Fruit fly (Drosophila melanogaster) whole organism, embryonic: Measurements from ENCODE around the gene Vlet.

ENCODE experiments used
- Antp ChIP-seq: fragments of 200-800 bp; sonication (Bioruptor generic); optimal IDR thresholded peaks from 3 replicates; lab custom pipeline; 2016; ENCODE audit warnings: missing biosample characterization, missing genetic modification characterization
- BtbVII ChIP-seq: fragments of 200-800 bp; sonication (Bioruptor generic); optimal IDR thresholded peaks from 3 replicates; lab custom pipeline; 2017; ENCODE audit warnings: missing biosample characterization, mild to moderate bottlenecking, missing genetic modification characterization
- CG10147 ChIP-seq: fragments of 200-800 bp; sonication (Bioruptor generic); optimal IDR thresholded peaks from 2 replicates; lab custom pipeline; 2019; ENCODE audit warnings: missing biosample characterization, mild to moderate bottlenecking, missing genetic modification characterization, moderate library complexity
- CG11247 ChIP-seq: fragments of 200-800 bp; sonication (Bioruptor generic); IDR thresholded peaks from 2 replicates; pipeline ENCODE4 v1.3.6; 2022; ENCODE audit warnings: missing biosample characterization, missing genetic modification characterization
- CG13123 ChIP-seq: fragments of 200-800 bp; sonication (Bioruptor generic); optimal IDR thresholded peaks from 2 replicates; lab custom pipeline; 2016; ENCODE audit warnings: missing biosample characterization, missing genetic modification characterization
- CG13624 ChIP-seq: fragments of 200-800 bp; sonication (Bioruptor generic); optimal IDR thresholded peaks from 2 replicates; lab custom pipeline; 2016; ENCODE audit warnings: missing biosample characterization, missing genetic modification characterization
- CG14014 ChIP-seq: fragments of 200-800 bp; sonication (Bioruptor generic); IDR thresholded peaks from 2 replicates; pipeline ENCODE4 v1.3.6; 2022; ENCODE audit warnings: missing biosample characterization, missing genetic modification characterization
- CG14710 ChIP-seq: fragments of 200-800 bp; sonication (Bioruptor generic); optimal IDR thresholded peaks from 3 replicates; lab custom pipeline; 2019; ENCODE audit warnings: missing biosample characterization, mild to moderate bottlenecking, missing genetic modification characterization, moderate library complexity
- CG15514 ChIP-seq: fragments of 200-800 bp; sonication (Bioruptor generic); optimal IDR thresholded peaks from 3 replicates; lab custom pipeline; 2017; ENCODE audit warnings: missing biosample characterization, missing genetic modification characterization, mild to moderate bottlenecking, moderate library complexity, missing genetic modification reagents
- CG15696 ChIP-seq: fragments of 200-800 bp; sonication (Bioruptor generic); optimal IDR thresholded peaks from 2 replicates; lab custom pipeline; 2019; ENCODE audit warnings: missing biosample characterization, mild to moderate bottlenecking, missing genetic modification characterization, moderate library complexity
- CG17359 ChIP-seq: fragments of 200-800 bp; sonication (Bioruptor generic); optimal IDR thresholded peaks from 3 replicates; lab custom pipeline; 2018; ENCODE audit warnings: missing biosample characterization, mild to moderate bottlenecking, missing genetic modification characterization, moderate library complexity
- CG32767 ChIP-seq: fragments of 200-800 bp; sonication (Bioruptor generic); IDR thresholded peaks from 2 replicates; pipeline ENCODE4 v1.3.6; 2022; ENCODE audit warnings: missing biosample characterization, missing genetic modification characterization
- CG3281 ChIP-seq: fragments of 200-800 bp; sonication (Bioruptor generic); optimal IDR thresholded peaks from 3 replicates; lab custom pipeline; 2017; ENCODE audit warnings: missing biosample characterization, mild to moderate bottlenecking, missing genetic modification characterization
- CG34376 ChIP-seq: fragments of 200-800 bp; sonication (Bioruptor generic); optimal IDR thresholded peaks from 2 replicates; lab custom pipeline; 2018; ENCODE audit warnings: missing biosample characterization, mild to moderate bottlenecking, missing genetic modification characterization
- CG4328 ChIP-seq: fragments of 200-800 bp; sonication (Bioruptor generic); optimal IDR thresholded peaks from 3 replicates; lab custom pipeline; 2017; ENCODE audit warnings: missing biosample characterization, missing genetic modification reagents, missing genetic modification characterization
- CG6791 ChIP-seq: fragments of 200-800 bp; sonication (Bioruptor generic); IDR thresholded peaks from 3 replicates; pipeline ENCODE4 v1.3.6; 2022; ENCODE audit warnings: missing biosample characterization, missing genetic modification characterization; ENCODE audit not compliant: partially characterized antibody
- CG9437 ChIP-seq: fragments of 200-800 bp; sonication (Bioruptor generic); optimal IDR thresholded peaks from 2 replicates; lab custom pipeline; 2018; ENCODE audit warnings: missing biosample characterization, mild to moderate bottlenecking, missing genetic modification characterization
- CoRest ChIP-seq: fragments of 200-800 bp; sonication (Bioruptor generic); optimal IDR thresholded peaks from 3 replicates; lab custom pipeline; 2018; ENCODE audit warnings: missing biosample characterization, mild to moderate bottlenecking, missing genetic modification characterization, moderate library complexity
- D19A ChIP-seq: fragments of 200-800 bp; optimal IDR thresholded peaks from 3 replicates; lab custom pipeline; 2019; ENCODE audit warnings: missing biosample characterization, mild to moderate bottlenecking, missing genetic modification characterization, moderate library complexity
- Dp ChIP-seq: fragments of 200-800 bp; sonication (Bioruptor generic); optimal IDR thresholded peaks from 2 replicates; lab custom pipeline; 2018; ENCODE audit warnings: missing biosample characterization, mild to moderate bottlenecking, missing genetic modification characterization, moderate library complexity
- Eip74EF ChIP-seq, 2 experiments: fragments of 200-800 bp in 1 of 2; fragments of >200 bp in 1 of 2; sonication (Bioruptor generic) in 1 of 2; optimal IDR thresholded peaks; 2 replicates each; lab custom pipeline; 2017 to 2019; ENCODE audit warnings: missing biosample characterization in 2 of 2, missing genetic modification characterization in 2 of 2, mild to moderate bottlenecking in 1 of 2, moderate library complexity in 1 of 2
- Ets65A ChIP-seq: fragments of 200-800 bp; sonication (Bioruptor generic); peaks from one replicate; lab custom pipeline; 2016; ENCODE audit warnings: missing biosample characterization, missing genetic modification characterization
- Ets97D ChIP-seq: fragments of 200-800 bp; sonication (Bioruptor generic); optimal IDR thresholded peaks from 3 replicates; lab custom pipeline; 2016; ENCODE audit warnings: missing biosample characterization, missing genetic modification characterization
- Hr51 ChIP-seq, 2 experiments: fragments of 200-800 bp; sonication (Bioruptor generic); optimal IDR thresholded peaks; 2 replicates in 1 of 2; 3 replicates in 1 of 2; lab custom pipeline; 2016 to 2018; ENCODE audit warnings: missing biosample characterization in 2 of 2, missing genetic modification characterization in 2 of 2, mild to moderate bottlenecking in 1 of 2, moderate library complexity in 1 of 2
- Neu2 ChIP-seq: fragments of 200-800 bp; sonication (Bioruptor generic); optimal IDR thresholded peaks from 3 replicates; lab custom pipeline; 2016; ENCODE audit warnings: missing biosample characterization, missing genetic modification characterization, borderline replicate concordance
- Scr ChIP-seq: fragments of 200-800 bp; sonication (Bioruptor generic); IDR thresholded peaks from 2 replicates; pipeline ENCODE4 v1.3.6; 2022; ENCODE audit warnings: missing biosample characterization, missing genetic modification characterization; ENCODE audit not compliant: partially characterized antibody
- Sry-β ChIP-seq: fragments of 200-800 bp; sonication (Bioruptor generic); optimal IDR thresholded peaks from 2 replicates; lab custom pipeline; 2018; ENCODE audit warnings: missing biosample characterization, mild to moderate bottlenecking, missing genetic modification characterization, moderate library complexity
- Tbp ChIP-seq: fragments of >200 bp; optimal IDR thresholded peaks from 2 replicates; lab custom pipeline; 2018; ENCODE audit warnings: missing biosample characterization, missing genetic modification characterization
- Usf ChIP-seq: fragments of 200-800 bp; sonication (Bioruptor generic); optimal IDR thresholded peaks from 2 replicates; lab custom pipeline; 2017; ENCODE audit warnings: missing genotype, missing biosample characterization, missing genetic modification characterization
- ab ChIP-seq: fragments of 200-800 bp; sonication (Bioruptor generic); optimal IDR thresholded peaks from 2 replicates; lab custom pipeline; 2016; ENCODE audit warnings: missing biosample characterization, missing genetic modification characterization
- dm ChIP-seq: fragments of 200-800 bp; sonication (Bioruptor generic); optimal IDR thresholded peaks from 3 replicates; lab custom pipeline; 2016; ENCODE audit warnings: missing biosample characterization, missing genetic modification characterization
- esg ChIP-seq: fragments of 200-800 bp; sonication (Bioruptor generic); conservative IDR thresholded peaks from 2 replicates; pipeline ENCODE4 v1.3.6; 2022; ENCODE audit warnings: missing biosample characterization, missing genetic modification characterization
- fd3F ChIP-seq: fragments of 200-800 bp; sonication (Bioruptor generic); optimal IDR thresholded peaks from 2 replicates; lab custom pipeline; 2018; ENCODE audit warnings: missing biosample characterization, mild to moderate bottlenecking, missing genetic modification characterization, moderate library complexity
- fd64A ChIP-seq: fragments of 200-800 bp; sonication (Bioruptor generic); optimal IDR thresholded peaks from 3 replicates; lab custom pipeline; 2018; ENCODE audit warnings: missing biosample characterization, mild to moderate bottlenecking, missing genetic modification characterization
- gfzf ChIP-seq: fragments of 200-800 bp; sonication (Bioruptor generic); optimal IDR thresholded peaks from 2 replicates; lab custom pipeline; 2016; ENCODE audit warnings: missing biosample characterization, mild to moderate bottlenecking, missing genetic modification characterization, moderate library complexity
- gt ChIP-seq: fragments of 200-800 bp; sonication (Bioruptor generic); IDR thresholded peaks from 2 replicates; pipeline ENCODE4 v1.3.6; 2022; ENCODE audit warnings: missing biosample characterization, missing genetic modification characterization
- her ChIP-seq: fragments of 200-800 bp; sonication (Bioruptor generic); optimal IDR thresholded peaks from 2 replicates; lab custom pipeline; 2016; ENCODE audit warnings: missing biosample characterization, missing genetic modification characterization
- inv ChIP-seq: fragments of 200-800 bp; sonication (Bioruptor generic); IDR thresholded peaks from 2 replicates; pipeline ENCODE4 v1.3.6; 2022; ENCODE audit warnings: missing biosample characterization, missing genetic modification characterization; ENCODE audit not compliant: partially characterized antibody
- kah ChIP-seq: fragments of 200-800 bp; sonication (Bioruptor generic); optimal IDR thresholded peaks from 2 replicates; lab custom pipeline; 2018; ENCODE audit warnings: missing biosample characterization, mild to moderate bottlenecking, missing genetic modification characterization
- mam ChIP-seq: fragments of 200-800 bp; sonication (Bioruptor generic); optimal IDR thresholded peaks from 3 replicates; lab custom pipeline; 2016; ENCODE audit warnings: missing biosample characterization, missing genetic modification characterization
- nom ChIP-seq: fragments of 200-800 bp; sonication (Bioruptor generic); optimal IDR thresholded peaks from 2 replicates; lab custom pipeline; 2017; ENCODE audit warnings: missing biosample characterization, missing genetic modification characterization, mild to moderate bottlenecking, moderate library complexity, missing genetic modification reagents
- odd ChIP-seq: fragments of 200-800 bp; sonication (Bioruptor generic); optimal IDR thresholded peaks from 2 replicates; lab custom pipeline; 2017; ENCODE audit warnings: missing biosample characterization, mild to moderate bottlenecking, missing genetic modification characterization
- pita ChIP-seq: fragments of 200-800 bp; sonication (Bioruptor generic); optimal IDR thresholded peaks from 2 replicates; lab custom pipeline; 2017; ENCODE audit warnings: missing biosample characterization, mild to moderate bottlenecking, missing genetic modification characterization
- rib ChIP-seq: fragments of 200-800 bp; sonication (Bioruptor generic); IDR thresholded peaks from 2 replicates; pipeline ENCODE4 v1.3.6; 2022; ENCODE audit warnings: missing biosample characterization, missing genetic modification characterization
- slp2 ChIP-seq: fragments of 200-800 bp; sonication (Bioruptor generic); optimal IDR thresholded peaks from 2 replicates; lab custom pipeline; 2016; ENCODE audit warnings: missing biosample characterization, missing genetic modification characterization
- sob ChIP-seq: fragments of 200-800 bp; sonication (Bioruptor generic); IDR thresholded peaks from 2 replicates; pipeline ENCODE4 v1.3.6; 2022; ENCODE audit warnings: missing biosample characterization, missing genetic modification characterization
- sug ChIP-seq: fragments of 200-800 bp; optimal IDR thresholded peaks from 2 replicates; lab custom pipeline; 2019; ENCODE audit warnings: missing biosample characterization, mild to moderate bottlenecking, missing genetic modification characterization, moderate library complexity
- zen ChIP-seq: fragments of 200-800 bp; sonication (Bioruptor generic); optimal IDR thresholded peaks from 3 replicates; lab custom pipeline; 2018; ENCODE audit warnings: missing biosample characterization, mild to moderate bottlenecking, missing genetic modification characterization, moderate library complexity

Gene Vlet

DNA sequence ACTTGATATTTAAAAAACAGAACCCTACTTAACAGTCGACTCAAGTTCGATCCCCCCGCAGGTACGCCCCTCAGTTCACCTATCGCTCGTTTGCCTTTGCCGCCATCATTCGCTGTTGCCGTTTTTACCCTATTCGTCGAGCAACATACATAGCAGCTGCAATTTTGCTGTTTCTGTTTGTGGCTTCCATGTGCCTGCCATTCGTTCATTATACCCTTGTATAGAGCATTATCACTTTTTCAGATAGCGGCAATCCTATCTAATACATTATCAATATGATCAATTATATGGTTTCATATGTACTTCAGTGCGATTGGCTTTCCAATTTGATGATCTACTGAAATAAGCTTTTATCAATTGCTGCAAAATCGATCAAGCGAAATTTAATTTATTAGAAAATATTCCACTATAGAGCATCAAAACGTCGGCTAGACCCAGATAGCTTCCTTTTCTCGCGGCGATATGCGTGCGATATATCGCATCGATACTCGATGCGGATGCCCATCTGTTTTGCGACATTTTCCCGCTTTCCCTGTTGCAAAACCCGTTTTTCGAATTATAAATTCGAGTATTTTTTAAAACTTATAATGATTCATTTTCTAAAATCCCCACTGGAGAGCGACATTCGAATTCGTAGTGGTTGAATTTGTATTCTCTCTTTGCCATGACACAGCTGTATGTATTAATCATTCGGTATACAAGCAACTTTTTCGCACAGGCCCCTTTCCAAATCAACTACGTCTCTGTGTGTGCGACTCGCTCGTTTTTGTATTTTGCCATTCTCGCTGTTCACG, 37.7 kb upstream of the Vlet start (continued):
- TF ChIP-seq CG10147 (GFP tag; lab: Kevin White, UChicago), result peak; percentile 93
- TF ChIP-seq pita (GFP tag; lab: Kevin White, UChicago), result no peak
- TF ChIP-seq nom (GFP tag; lab: Kevin White, UChicago), result peak; percentile 85
- TF ChIP-seq Ets97D (GFP tag; lab: Kevin White, UChicago), result no peak
- TF ChIP-seq Hr51 (GFP tag; optimal IDR thresholded peaks at IDR 0.05; lab: Kevin White, UChicago), result peak; percentile 77 to 88
- TF ChIP-seq Eip74EF (GFP tag; optimal IDR thresholded peaks at IDR 0.05; lab: Kevin White, UChicago), result peak in 1 of 2 experiments; percentile 81
- TF ChIP-seq sug (tag; lab: Kevin White, UChicago), result peak; percentile 82
- TF ChIP-seq Scr (GFP tag; lab: Robert Waterston, UW), result peak; percentile 77
- peak; percentile 93 for TF ChIP-seq CG3281 (GFP tag; lab: Kevin White, UChicago)
- TF ChIP-seq ab, result peak; percentile 38
- TF ChIP-seq gt (GFP tag; lab: Robert Waterston, UW), result no peak
- peak; percentile 71 for TF ChIP-seq CG34376 (GFP tag; lab: Kevin White, UChicago)
- peak; percentile 58 for TF ChIP-seq CG14014 (GFP tag; lab: Robert Waterston, UW)
- peak; percentile 84 for TF ChIP-seq BtbVII
- no peak for TF ChIP-seq Sry-β (GFP tag; lab: Kevin White, UChicago)
- TF ChIP-seq CG6791 (GFP tag; lab: Robert Waterston, UW), result peak; percentile 72
- peak; percentile 99 for TF ChIP-seq Ets65A
- TF ChIP-seq CG4328 (GFP tag; lab: Kevin White, UChicago), result peak; percentile 76
- TF ChIP-seq Neu2 (GFP tag; lab: Kevin White, UChicago), result peak; percentile 42
- peak; percentile 89 for TF ChIP-seq mam (GFP tag; lab: Kevin White, UChicago)
- TF ChIP-seq CG32767 (GFP tag; lab: Robert Waterston, UW), result peak; percentile 90
- peak; percentile 60 for TF ChIP-seq Antp (GFP tag; lab: Kevin White, UChicago)
- TF ChIP-seq CG17359 (tag; lab: Kevin White, UChicago), result peak; percentile 89
- peak; percentile 87 for TF ChIP-seq CG15696 (tag; lab: Kevin White, UChicago)
- peak; percentile 68 for TF ChIP-seq CG13123 (GFP tag; lab: Kevin White, UChicago)
- peak; percentile 85 for TF ChIP-seq CG14710 (tag; lab: Kevin White, UChicago)
- TF ChIP-seq her (GFP tag; lab: Kevin White, UChicago), result peak; percentile 63
- TF ChIP-seq CG13624, result peak; percentile 95
- TF ChIP-seq Usf, result peak; percentile 83
- no peak for TF ChIP-seq Tbp (GFP tag; lab: Kevin White, UChicago)
- peak; percentile 72 for TF ChIP-seq fd64A (GFP tag; lab: Kevin White, UChicago)
- TF ChIP-seq D19A, result peak; percentile 100
- TF ChIP-seq fd3F (GFP tag; lab: Kevin White, UChicago), result peak; percentile 75
- peak; percentile 82 for TF ChIP-seq sob
- TF ChIP-seq CoRest (tag; lab: Kevin White, UChicago), result peak; percentile 94
- peak; percentile 61 for TF ChIP-seq CG11247 (GFP tag; lab: Robert Waterston, UW)
- peak; percentile 62 for TF ChIP-seq kah (GFP tag; lab: Kevin White, UChicago)
- TF ChIP-seq rib (GFP tag; lab: Robert Waterston, UW), result peak; percentile 88
- peak; percentile 76 for TF ChIP-seq dm (GFP tag; lab: Kevin White, UChicago)
- no peak for TF ChIP-seq Dp (GFP tag; lab: Kevin White, UChicago)
- peak; percentile 90 for TF ChIP-seq odd (GFP tag; lab: Kevin White, UChicago)
- peak; percentile 51 for TF ChIP-seq CG15514 (GFP tag; lab: Kevin White, UChicago)
- TF ChIP-seq esg (GFP tag; lab: Robert Waterston, UW), result peak; percentile 76
- peak; percentile 82 for TF ChIP-seq CG9437
- peak; percentile 85 for TF ChIP-seq zen (tag; lab: Kevin White, UChicago)
- TF ChIP-seq slp2 (GFP tag; lab: Kevin White, UChicago), result peak; percentile 85
- TF ChIP-seq inv, result 0 out of 2 replicates have a peak, but pooled peaks have one; percentile 28
- TF ChIP-seq gfzf (GFP tag; lab: Kevin White, UChicago), result peak; percentile 2
